Worm (Caenorhabditis elegans) whole organism, early embryonic: ENCODE data around the gene msrp-4.

ENCODE experiments used
- aly-1 ChIP-seq: sonication (generic microtip); optimal IDR thresholded peaks from 2 replicates; lab custom pipeline; 2016; ENCODE audit warnings: missing genetic modification characterization, missing compliant biosample characterization
- ets-7 ChIP-seq: sonication (generic microtip); optimal IDR thresholded peaks from 2 replicates; lab custom pipeline; 2016; ENCODE audit warnings: missing genotype, missing genetic modification characterization, missing compliant biosample characterization
- flt-1 ChIP-seq: fragments of 200-800 bp; sonication (Bioruptor generic); IDR thresholded peaks from 2 replicates; pipeline ENCODE4 v1.3.6; 2022; ENCODE audit warnings: missing genetic modification characterization, missing compliant biosample characterization
- hnd-1 ChIP-seq: sonication (generic microtip); optimal IDR thresholded peaks from 2 replicates; lab custom pipeline; 2016; ENCODE audit warnings: missing genetic modification characterization, missing compliant biosample characterization
- pes-1 ChIP-seq: fragments of 200-800 bp; sonication (Bioruptor generic); IDR thresholded peaks from 2 replicates; pipeline ENCODE4 v1.3.6; 2022; ENCODE audit warnings: missing genetic modification reagents, missing genetic modification characterization, missing compliant biosample characterization

- TF ChIP-seq aly-1 (tag; lab: Kevin White, UChicago) (no peak), hnd-1 (tag; lab: Kevin White, UChicago) (no peak), ets-7 (no peak), pes-1 (GFP tag; lab: Robert Waterston, UW) (no peak), flt-1 (GFP tag; lab: Robert Waterston, UW) (no peak)
Observed at ce11 chrII:843971-844370, 21.3 kb upstream of the msrp-4 start, which contains the start of gene F28A10.4.
